Worm (Caenorhabditis elegans) whole organism, mixed stage, embryonic: Measurements from ENCODE around the gene pat-3.

Experiments used
- M03D4.4 ChIP-seq: sonication (generic microtip); optimal IDR thresholded peaks from 2 replicates; lab custom pipeline; 2017; ENCODE audit warnings: mild to moderate bottlenecking, missing genetic modification characterization, missing compliant biosample characterization
- blmp-1 ChIP-seq: fragments of 150-350 bp; optimal IDR thresholded peaks from 2 replicates; lab custom pipeline; 2014; ENCODE audit warnings: missing biosample characterization, missing genetic modification characterization
- ceh-39 ChIP-seq: fragments of 150-350 bp; optimal IDR thresholded peaks from 2 replicates; lab custom pipeline; 2014; ENCODE audit warnings: missing biosample characterization, missing genetic modification characterization
- ceh-43 ChIP-seq: fragments of 200-800 bp; sonication (Bioruptor generic); optimal IDR thresholded peaks from 2 replicates; lab custom pipeline; 2018; ENCODE audit warnings: mild to moderate bottlenecking, missing genetic modification characterization, moderate library complexity, missing compliant biosample characterization
- ceh-83 ChIP-seq: fragments of 200-800 bp; sonication (Bioruptor generic); optimal IDR thresholded peaks from 2 replicates; lab custom pipeline; 2018; ENCODE audit warnings: mild to moderate bottlenecking, missing genetic modification characterization, missing compliant biosample characterization
- ces-1 ChIP-seq: fragments of 150-350 bp; optimal IDR thresholded peaks from 2 replicates; lab custom pipeline; 2014; ENCODE audit warnings: missing biosample characterization, missing genetic modification reagents, missing genetic modification characterization
- cnd-1 ChIP-seq: fragments of 200-800 bp; sonication (Bioruptor generic); optimal IDR thresholded peaks from 2 replicates; lab custom pipeline; 2018; ENCODE audit warnings: mild to moderate bottlenecking, missing genetic modification characterization, missing compliant biosample characterization
- drap-1 ChIP-seq: fragments of 200-800 bp; sonication (Bioruptor generic); optimal IDR thresholded peaks from 3 replicates; lab custom pipeline; 2018; ENCODE audit warnings: mild to moderate bottlenecking, missing genetic modification characterization, missing compliant biosample characterization
- elt-1 ChIP-seq: sonication (generic microtip); optimal IDR thresholded peaks from 2 replicates; lab custom pipeline; 2017; ENCODE audit warnings: missing genetic modification characterization, mild to moderate bottlenecking, missing compliant biosample characterization, antibody characterized with exemption, moderate library complexity, borderline replicate concordance; ENCODE audit not compliant: insufficient read depth
- elt-3 ChIP-seq: fragments of 150-350 bp; optimal IDR thresholded peaks from 2 replicates; lab custom pipeline; 2014; ENCODE audit warnings: missing biosample characterization, missing genetic modification characterization
- flh-1 ChIP-seq: fragments of 200-800 bp; sonication (Bioruptor generic); optimal IDR thresholded peaks from 2 replicates; lab custom pipeline; 2018; ENCODE audit warnings: mild to moderate bottlenecking, missing genetic modification characterization, moderate library complexity, missing compliant biosample characterization
- ham-2 ChIP-seq: fragments of 200-800 bp; sonication (Bioruptor generic); optimal IDR thresholded peaks from 2 replicates; lab custom pipeline; 2018; ENCODE audit warnings: mild to moderate bottlenecking, missing genetic modification characterization, missing compliant biosample characterization
- hlh-1 ChIP-seq: fragments of 150-350 bp; optimal IDR thresholded peaks from 2 replicates; lab custom pipeline; 2014; ENCODE audit warnings: missing biosample characterization, missing genetic modification reagents, missing genetic modification characterization
- lin-13 ChIP-seq: fragments of 150-350 bp; optimal IDR thresholded peaks from 2 replicates; lab custom pipeline; 2014; ENCODE audit warnings: missing biosample characterization, missing genetic modification characterization
- lin-32 ChIP-seq: fragments of 200-800 bp; sonication (Bioruptor generic); optimal IDR thresholded peaks from 2 replicates; lab custom pipeline; 2018; ENCODE audit warnings: mild to moderate bottlenecking, missing genetic modification characterization, missing compliant biosample characterization
- lsy-2 ChIP-seq: fragments of 150-350 bp; optimal IDR thresholded peaks from 2 replicates; lab custom pipeline; 2014; ENCODE audit warnings: missing biosample characterization, missing genetic modification characterization
- mep-1 ChIP-seq: fragments of 150-350 bp; optimal IDR thresholded peaks from 2 replicates; lab custom pipeline; 2017; ENCODE audit warnings: missing biosample characterization, missing genetic modification reagents, missing genetic modification characterization, inconsistent platforms
- mls-2 ChIP-seq: sonication (generic microtip); optimal IDR thresholded peaks from 2 replicates; lab custom pipeline; 2016; ENCODE audit warnings: mild to moderate bottlenecking, missing genetic modification characterization, moderate library complexity, missing compliant biosample characterization
- nhr-2 ChIP-seq: fragments of 150-350 bp; optimal IDR thresholded peaks from 2 replicates; lab custom pipeline; 2014; ENCODE audit warnings: missing biosample characterization, missing genetic modification characterization
- nhr-237 ChIP-seq: fragments of 150-350 bp; optimal IDR thresholded peaks from 2 replicates; lab custom pipeline; 2014; ENCODE audit warnings: missing biosample characterization, missing genetic modification characterization
- nhr-76 ChIP-seq: sonication (generic microtip); optimal IDR thresholded peaks from 2 replicates; lab custom pipeline; 2017; ENCODE audit warnings: missing biosample characterization, missing genetic modification characterization
- pha-4 ChIP-seq: fragments of 150-350 bp; optimal IDR thresholded peaks from 2 replicates; lab custom pipeline; 2018; ENCODE audit warnings: missing biosample characterization, missing genetic modification reagents, missing genetic modification characterization
- sem-2 ChIP-seq: fragments of 200-800 bp; sonication (Bioruptor generic); optimal IDR thresholded peaks from 2 replicates; lab custom pipeline; 2018; ENCODE audit warnings: mild to moderate bottlenecking, missing genetic modification characterization, missing compliant biosample characterization
- snpc-4 ChIP-seq: fragments of 150-350 bp; optimal IDR thresholded peaks from 2 replicates; lab custom pipeline; 2014; ENCODE audit warnings: missing biosample characterization, missing genetic modification characterization
- sptf-1 ChIP-seq: sonication (generic microtip); optimal IDR thresholded peaks from 2 replicates; lab custom pipeline; 2017; ENCODE audit warnings: mild to moderate bottlenecking, missing genetic modification characterization, moderate library complexity, missing compliant biosample characterization
- unc-120 ChIP-seq: sonication (generic microtip); optimal IDR thresholded peaks from 2 replicates; lab custom pipeline; 2017; ENCODE audit warnings: missing genetic modification characterization, missing compliant biosample characterization; ENCODE audit not compliant: poor library complexity, severe bottlenecking
- unc-62 ChIP-seq: fragments of 150-350 bp; optimal IDR thresholded peaks from 2 replicates; lab custom pipeline; 2014; ENCODE audit warnings: missing biosample characterization, missing genetic modification reagents, missing genetic modification characterization
- zip-8 ChIP-seq: fragments of 150-350 bp; optimal IDR thresholded peaks from 2 replicates; lab custom pipeline; 2014; ENCODE audit warnings: missing biosample characterization, missing genetic modification characterization
- ztf-11 ChIP-seq: fragments of 150-350 bp; optimal IDR thresholded peaks from 2 replicates; lab custom pipeline; 2014; ENCODE audit warnings: missing biosample characterization, missing genetic modification characterization

pat-3 gene

ce11 chrIII:3878986-3879756 lies 34.8 kb downstream of the pat-3 start:
- TF ChIP-seq nhr-76 (tag; lab: Kevin White, UChicago) (no peak), cnd-1 (tag; lab: Kevin White, UChicago) (no peak), ceh-83 (GFP tag; lab: Kevin White, UChicago) (no peak), hlh-1 (tag; lab: Kevin White, UChicago) (no peak), mls-2 (tag; lab: Kevin White, UChicago) (no peak), sptf-1 (tag; lab: Kevin White, UChicago) (no peak)

- TF ChIP-seq snpc-4 (tag; lab: Kevin White, UChicago) (no peak), unc-62 (no peak), zip-8 (tag; lab: Kevin White, UChicago) (peak; percentile 97), mep-1 (tag; lab: Kevin White, UChicago) (no peak), unc-120 (tag; lab: Kevin White, UChicago) (no peak), sem-2 (GFP tag; lab: Kevin White, UChicago) (no peak), ztf-11 (tag; lab: Kevin White, UChicago) (peak; percentile 3), elt-3 (tag; lab: Kevin White, UChicago) (no peak), sptf-1 (tag; lab: Kevin White, UChicago) (peak; percentile 6), nhr-2 (tag; lab: Kevin White, UChicago) (peak; percentile 84), ceh-39 (no peak), M03D4.4 (tag; lab: Kevin White, UChicago) (no peak), lsy-2 (tag; lab: Kevin White, UChicago) (no peak), cnd-1 (tag; lab: Kevin White, UChicago) (no peak), lin-32 (GFP tag; lab: Kevin White, UChicago) (no peak), blmp-1 (tag; lab: Kevin White, UChicago) (no peak), ces-1 (GFP tag; lab: Kevin White, UChicago) (no peak), pha-4 (tag; lab: Kevin White, UChicago) (no peak)
Measured at ce11 chrIII:3876197-3876897, 37.6 kb downstream of the pat-3 start.

- TF ChIP-seq ceh-43 (GFP tag; lab: Kevin White, UChicago) (no peak), nhr-237 (no peak), pha-4 (tag; lab: Kevin White, UChicago) (no peak), flh-1 (GFP tag; lab: Kevin White, UChicago) (no peak), blmp-1 (tag; lab: Kevin White, UChicago) (no peak), ham-2 (GFP tag; lab: Kevin White, UChicago) (no peak), snpc-4 (tag; lab: Kevin White, UChicago) (no peak), M03D4.4 (tag; lab: Kevin White, UChicago) (no peak)
Measured at ce11 chrIII:3875608-3876007, 38.3 kb downstream of the pat-3 start.

- no peak for TF ChIP-seq nhr-76 (tag; lab: Kevin White, UChicago)
- TF ChIP-seq ceh-39, result no peak
- no peak for TF ChIP-seq lin-13
- TF ChIP-seq pha-4 (tag; lab: Kevin White, UChicago), result no peak
- no peak for TF ChIP-seq drap-1 (GFP tag; lab: Kevin White, UChicago)
- no peak for TF ChIP-seq cnd-1 (tag; lab: Kevin White, UChicago)
- no peak for TF ChIP-seq ces-1 (GFP tag; lab: Kevin White, UChicago)
- no peak for TF ChIP-seq unc-120 (tag; lab: Kevin White, UChicago)
- no peak for TF ChIP-seq mls-2 (tag; lab: Kevin White, UChicago)
- TF ChIP-seq lsy-2 (tag; lab: Kevin White, UChicago), result no peak
- TF ChIP-seq elt-1 (tag; lab: Kevin White, UChicago), result no peak
Measured at ce11 chrIII:3874895-3875294, 39.1 kb downstream of the pat-3 start.
